Fruit fly (Drosophila melanogaster) S2 (cell line): ENCODE data around the gene fon.

Source experiments
- CG8478 ChIP-seq: fragments of >200 bp; optimal IDR thresholded peaks from 2 replicates; lab custom pipeline; 2018
- CTCF ChIP-seq, 2 experiments: fragments of >200 bp; optimal IDR thresholded peaks; 2 replicates each; lab custom pipeline; 2018

DNA sequence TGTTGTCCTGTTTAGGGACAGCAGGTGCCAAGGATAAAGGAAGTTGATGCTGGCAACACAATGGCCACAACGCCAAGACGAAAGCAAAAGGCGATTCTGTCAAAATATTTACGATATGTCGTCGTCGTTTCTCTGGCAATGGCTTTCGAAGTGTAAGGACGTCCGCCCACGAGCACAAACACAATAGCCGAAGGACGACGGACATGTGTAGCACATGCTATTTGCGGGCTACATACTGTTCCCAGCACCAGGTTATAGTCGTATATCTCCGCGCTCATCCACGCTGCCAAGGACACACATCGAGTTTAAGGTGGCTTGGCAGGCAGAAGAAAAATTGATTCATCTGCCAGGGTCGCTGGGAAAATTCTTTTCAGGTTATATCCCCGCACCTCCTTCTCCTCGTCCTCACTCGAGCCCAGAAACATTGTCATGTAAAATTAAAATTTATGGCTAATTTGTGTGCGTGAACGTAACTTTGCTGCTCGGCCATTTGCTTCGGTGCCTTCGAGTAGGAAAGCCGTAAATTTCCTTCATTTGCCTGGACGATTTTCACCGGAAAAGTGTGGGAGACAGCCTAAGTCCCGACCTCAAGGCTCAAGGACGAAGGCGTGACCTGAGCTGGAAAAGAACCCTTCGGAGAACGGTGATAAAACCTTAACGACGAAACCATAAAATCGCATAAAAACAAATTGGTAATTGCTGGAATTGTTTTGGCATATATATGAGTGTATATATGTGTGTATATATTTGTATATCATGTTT lies 47.9 kb downstream of the fon start:
- TF ChIP-seq CG8478 (lab: Kevin White, UChicago) (no peak), CTCF (optimal IDR thresholded peaks at IDR 0.05; lab: Kevin White, UChicago) (no peak)
